Fruit fly (Drosophila melanogaster) whole organism, embryonic: Measurements from ENCODE around the gene Pde9.

Experiments
- ATbp ChIP-seq: fragments of 200-800 bp; sonication (Bioruptor generic); optimal IDR thresholded peaks from 2 replicates; lab custom pipeline; 2017; ENCODE audit warnings: missing biosample characterization, mild to moderate bottlenecking, missing genetic modification characterization, missing genetic modification reagents
- Abd-B ChIP-seq: fragments of 200-800 bp; sonication (Bioruptor generic); optimal IDR thresholded peaks from 2 replicates; lab custom pipeline; 2018; ENCODE audit warnings: missing biosample characterization, mild to moderate bottlenecking, missing genetic modification characterization, moderate library complexity
- Bgb ChIP-seq: fragments of 200-800 bp; sonication (Bioruptor generic); IDR thresholded peaks from 2 replicates; pipeline ENCODE4 v1.3.6; 2022; ENCODE audit warnings: missing biosample characterization, missing genetic modification characterization; ENCODE audit not compliant: partially characterized antibody
- CG10462 ChIP-seq: fragments of 200-800 bp; sonication (Bioruptor generic); optimal IDR thresholded peaks from 2 replicates; lab custom pipeline; 2016; ENCODE audit warnings: missing biosample characterization, missing genetic modification characterization
- CG14860 ChIP-seq: fragments of 200-800 bp; sonication (Bioruptor generic); IDR thresholded peaks from 3 replicates; pipeline ENCODE4 v1.3.6; 2022; ENCODE audit warnings: missing biosample characterization, missing genetic modification characterization; ENCODE audit not compliant: partially characterized antibody
- CG1603 ChIP-seq: fragments of 200-800 bp; sonication (Bioruptor generic); optimal IDR thresholded peaks from 2 replicates; lab custom pipeline; 2019; ENCODE audit warnings: missing biosample characterization, mild to moderate bottlenecking, missing genetic modification characterization, moderate library complexity
- CG17568 ChIP-seq: fragments of 200-800 bp; sonication (Bioruptor generic); optimal IDR thresholded peaks from 2 replicates; lab custom pipeline; 2018; ENCODE audit warnings: missing biosample characterization, mild to moderate bottlenecking, missing genetic modification characterization, moderate library complexity
- CG18011 ChIP-seq: fragments of 200-800 bp; sonication (Bioruptor generic); optimal IDR thresholded peaks from 2 replicates; lab custom pipeline; 2017; ENCODE audit warnings: missing biosample characterization, missing genetic modification characterization, mild to moderate bottlenecking, moderate library complexity, missing genotype
- CG18476 ChIP-seq: fragments of 200-800 bp; sonication (Bioruptor generic); optimal IDR thresholded peaks from 2 replicates; lab custom pipeline; 2016; ENCODE audit warnings: missing biosample characterization, mild to moderate bottlenecking, missing genetic modification characterization
- CG31388 ChIP-seq: fragments of 200-800 bp; sonication (Bioruptor generic); optimal IDR thresholded peaks from 2 replicates; lab custom pipeline; 2016; ENCODE audit warnings: missing biosample characterization, missing genetic modification characterization
- CG32767 ChIP-seq: fragments of 200-800 bp; sonication (Bioruptor generic); IDR thresholded peaks from 2 replicates; pipeline ENCODE4 v1.3.6; 2022; ENCODE audit warnings: missing biosample characterization, missing genetic modification characterization
- CG33557 ChIP-seq: fragments of 200-800 bp; sonication (Bioruptor generic); optimal IDR thresholded peaks from 2 replicates; lab custom pipeline; 2019; ENCODE audit warnings: missing biosample characterization, mild to moderate bottlenecking, missing genetic modification characterization, moderate library complexity
- CG34422 ChIP-seq: fragments of 200-800 bp; sonication (Bioruptor generic); IDR thresholded peaks from 3 replicates; pipeline ENCODE4 v1.3.6; 2022; ENCODE audit warnings: missing biosample characterization, missing genetic modification characterization
- CG6813 ChIP-seq: fragments of 200-800 bp; sonication (Bioruptor generic); optimal IDR thresholded peaks from 2 replicates; lab custom pipeline; 2017; ENCODE audit warnings: missing biosample characterization, missing genetic modification characterization, mild to moderate bottlenecking, moderate library complexity, missing genetic modification reagents
- CG7556 ChIP-seq: fragments of 200-800 bp; sonication (Bioruptor generic); optimal IDR thresholded peaks from 2 replicates; lab custom pipeline; 2017; ENCODE audit warnings: missing biosample characterization, mild to moderate bottlenecking, missing genetic modification characterization
- CG8290 ChIP-seq, 3 experiments: fragments of 200-800 bp; sonication (Bioruptor generic); optimal IDR thresholded peaks; 2 replicates each; lab custom pipeline; 2016 to 2019; ENCODE audit warnings: missing biosample characterization in 3 of 3, missing genetic modification characterization in 3 of 3, mild to moderate bottlenecking in 2 of 3, moderate library complexity in 1 of 3
- CoRest ChIP-seq: fragments of 200-800 bp; sonication (Bioruptor generic); optimal IDR thresholded peaks from 3 replicates; lab custom pipeline; 2018; ENCODE audit warnings: missing biosample characterization, mild to moderate bottlenecking, missing genetic modification characterization, moderate library complexity
- Dll ChIP-seq: fragments of 200-800 bp; sonication (Bioruptor generic); IDR thresholded peaks from 4 replicates; pipeline ENCODE4 v1.3.6; 2022; ENCODE audit warnings: missing biosample characterization, missing genetic modification characterization; ENCODE audit not compliant: partially characterized antibody
- Kr ChIP-seq: fragments of 200-800 bp; sonication (Bioruptor generic); optimal IDR thresholded peaks from 2 replicates; lab custom pipeline; 2017; ENCODE audit warnings: missing biosample characterization, mild to moderate bottlenecking, missing genetic modification characterization
- MESR4 ChIP-seq: fragments of 200-800 bp; sonication (Bioruptor generic); optimal IDR thresholded peaks from 2 replicates; lab custom pipeline; 2018; ENCODE audit warnings: missing biosample characterization, mild to moderate bottlenecking, missing genetic modification characterization, moderate library complexity
- Myb ChIP-seq: fragments of 200-800 bp; sonication (Bioruptor generic); optimal IDR thresholded peaks from 2 replicates; lab custom pipeline; 2016; ENCODE audit warnings: missing biosample characterization, missing genetic modification characterization
- NFAT ChIP-seq: fragments of 200-800 bp; sonication (Bioruptor generic); IDR thresholded peaks from 2 replicates; pipeline ENCODE4 v1.3.6; 2022; ENCODE audit warnings: missing biosample characterization, missing genetic modification characterization
- Vsx1 ChIP-seq: fragments of 200-800 bp; sonication (Bioruptor generic); optimal IDR thresholded peaks from 2 replicates; lab custom pipeline; 2017; ENCODE audit warnings: missing biosample characterization, mild to moderate bottlenecking, missing genetic modification characterization, missing genetic modification reagents
- dm ChIP-seq: fragments of 200-800 bp; sonication (Bioruptor generic); optimal IDR thresholded peaks from 3 replicates; lab custom pipeline; 2016; ENCODE audit warnings: missing biosample characterization, missing genetic modification characterization
- fd102C ChIP-seq: fragments of 200-800 bp; sonication (Bioruptor generic); optimal IDR thresholded peaks from 2 replicates; lab custom pipeline; 2018; ENCODE audit warnings: missing biosample characterization, mild to moderate bottlenecking, missing genetic modification characterization, moderate library complexity
- fd3F ChIP-seq: fragments of 200-800 bp; sonication (Bioruptor generic); optimal IDR thresholded peaks from 2 replicates; lab custom pipeline; 2018; ENCODE audit warnings: missing biosample characterization, mild to moderate bottlenecking, missing genetic modification characterization, moderate library complexity
- ftz-f1 ChIP-seq: fragments of 200-800 bp; sonication (Bioruptor generic); optimal IDR thresholded peaks from 2 replicates; lab custom pipeline; 2016; ENCODE audit warnings: missing biosample characterization, missing genetic modification characterization
- fu2 ChIP-seq: fragments of 200-800 bp; sonication (Bioruptor generic); optimal IDR thresholded peaks from 2 replicates; lab custom pipeline; 2016; ENCODE audit warnings: missing biosample characterization, missing genetic modification characterization
- h ChIP-seq: fragments of >200 bp; optimal IDR thresholded peaks from 2 replicates; lab custom pipeline; 2017
- hbn ChIP-seq: fragments of 200-800 bp; sonication (Bioruptor generic); IDR thresholded peaks from 2 replicates; pipeline ENCODE4 v1.3.6; 2022; ENCODE audit warnings: missing biosample characterization, missing genetic modification characterization; ENCODE audit not compliant: partially characterized antibody
- her ChIP-seq: fragments of 200-800 bp; sonication (Bioruptor generic); optimal IDR thresholded peaks from 2 replicates; lab custom pipeline; 2016; ENCODE audit warnings: missing biosample characterization, missing genetic modification characterization
- hkb ChIP-seq, 2 experiments: fragments of 200-800 bp in 1 of 2; fragments of >200 bp in 1 of 2; sonication (Bioruptor generic) in 1 of 2; IDR thresholded peaks in 1 of 2; optimal IDR thresholded peaks in 1 of 2; 2 replicates each; pipeline versions ENCODE4 v1.3.6 to Lab custom; 2017 to 2022; ENCODE audit warnings: missing biosample characterization in 1 of 2, missing genetic modification characterization in 1 of 2
- knrl ChIP-seq: fragments of 200-800 bp; sonication (Bioruptor generic); IDR thresholded peaks from 3 replicates; pipeline ENCODE4 v1.3.6; 2022; ENCODE audit warnings: missing biosample characterization, missing genetic modification characterization; ENCODE audit not compliant: partially characterized antibody
- lov ChIP-seq, 2 experiments: fragments of 200-800 bp in 1 of 2; fragments of >200 bp in 1 of 2; sonication (Bioruptor generic) in 1 of 2; IDR thresholded peaks in 1 of 2; optimal IDR thresholded peaks in 1 of 2; 2 replicates in 1 of 2; 3 replicates in 1 of 2; pipeline versions ENCODE4 v1.3.6 to Lab custom; 2017 to 2022; ENCODE audit warnings: missing biosample characterization in 1 of 2, missing genetic modification characterization in 1 of 2
- maf-S ChIP-seq: fragments of 200-800 bp; sonication (Bioruptor generic); optimal IDR thresholded peaks from 2 replicates; lab custom pipeline; 2016; ENCODE audit warnings: missing biosample characterization, missing genetic modification characterization
- mam ChIP-seq: fragments of 200-800 bp; sonication (Bioruptor generic); optimal IDR thresholded peaks from 3 replicates; lab custom pipeline; 2016; ENCODE audit warnings: missing biosample characterization, missing genetic modification characterization
- mirr ChIP-seq: fragments of 200-800 bp; sonication (Bioruptor generic); optimal IDR thresholded peaks from 3 replicates; lab custom pipeline; 2018; ENCODE audit warnings: missing biosample characterization, mild to moderate bottlenecking, missing genetic modification characterization
- oc ChIP-seq: fragments of 200-800 bp; sonication (Bioruptor generic); optimal IDR thresholded peaks from 2 replicates; lab custom pipeline; 2018; ENCODE audit warnings: missing biosample characterization, mild to moderate bottlenecking, missing genetic modification characterization, moderate library complexity
- otp ChIP-seq: fragments of 200-800 bp; sonication (Bioruptor generic); IDR thresholded peaks from 3 replicates; pipeline ENCODE4, ENCODE4 v1.3.6; 2022; ENCODE audit warnings: missing biosample characterization, missing genetic modification characterization
- repo ChIP-seq: fragments of 200-800 bp; sonication (Bioruptor generic); optimal IDR thresholded peaks from 2 replicates; lab custom pipeline; 2016; ENCODE audit warnings: missing biosample characterization, missing genetic modification characterization
- row ChIP-seq: fragments of 200-800 bp; sonication (Bioruptor generic); IDR thresholded peaks from 3 replicates; pipeline ENCODE4 v1.3.6; 2022; ENCODE audit warnings: missing biosample characterization, missing genetic modification characterization
- sisA ChIP-seq: fragments of 200-800 bp; sonication (Bioruptor generic); IDR thresholded peaks from 2 replicates; pipeline ENCODE4 v1.3.6; 2022; ENCODE audit warnings: missing biosample characterization, missing genetic modification characterization
- sna ChIP-seq: fragments of 200-800 bp; sonication (Bioruptor generic); IDR thresholded peaks from 2 replicates; pipeline ENCODE4 v1.3.6; 2022; ENCODE audit warnings: missing biosample characterization, missing genetic modification characterization; ENCODE audit not compliant: partially characterized antibody
- sqz ChIP-seq: fragments of 200-800 bp; sonication (Bioruptor generic); optimal IDR thresholded peaks from 3 replicates; lab custom pipeline; 2018; ENCODE audit warnings: missing biosample characterization, mild to moderate bottlenecking, missing genetic modification characterization
- stc ChIP-seq: fragments of 200-800 bp; sonication (Bioruptor generic); IDR thresholded peaks from 2 replicates; pipeline ENCODE4 v1.3.6; 2022; ENCODE audit warnings: missing biosample characterization, missing genetic modification characterization
- sug ChIP-seq: fragments of 200-800 bp; optimal IDR thresholded peaks from 2 replicates; lab custom pipeline; 2019; ENCODE audit warnings: missing biosample characterization, mild to moderate bottlenecking, missing genetic modification characterization, moderate library complexity
- wdn ChIP-seq: fragments of 200-800 bp; sonication (Bioruptor generic); IDR thresholded peaks from 2 replicates; pipeline ENCODE4 v1.3.6; 2022; ENCODE audit warnings: missing biosample characterization, missing genetic modification characterization
- yki ChIP-seq: fragments of >200 bp; optimal IDR thresholded peaks from 3 replicates; lab custom pipeline; 2018

Gene Pde9

dm6 chrX:12900718-12901442 lies 3.8 kb upstream of the Pde9 start, which contains the start of gene Coq8 (continued):
- TF ChIP-seq lov (optimal IDR thresholded peaks at IDR 0.05; lab: Kevin White, UChicago) (no peak), lov (GFP tag; IDR thresholded peaks at IDR 0.05; lab: Robert Waterston, UW) (no peak), sug (tag; lab: Kevin White, UChicago) (peak; percentile 18), otp (GFP tag; lab: Robert Waterston, UW) (no peak), Vsx1 (GFP tag; lab: Kevin White, UChicago) (no peak), her (GFP tag; lab: Kevin White, UChicago) (no peak), yki (lab: Kevin White, UChicago) (no peak), fu2 (GFP tag; lab: Kevin White, UChicago) (no peak), wdn (GFP tag; lab: Robert Waterston, UW) (no peak), Myb (no peak), h (lab: Kevin White, UChicago) (no peak), CG17568 (GFP tag; lab: Kevin White, UChicago) (no peak), oc (tag; lab: Kevin White, UChicago) (no peak), CG6813 (GFP tag; lab: Kevin White, UChicago) (no peak), CG8290 (GFP tag; optimal IDR thresholded peaks at IDR 0.05; lab: Kevin White, UChicago) (no peak), CG8290 (tag; optimal IDR thresholded peaks at IDR 0.05; lab: Kevin White, UChicago) (peak in 1 of 2 experiments; percentile 26), stc (no peak), Bgb (GFP tag; lab: Robert Waterston, UW) (no peak), MESR4 (GFP tag; lab: Kevin White, UChicago) (peak; percentile 43), hkb (optimal IDR thresholded peaks at IDR 0.05; lab: Kevin White, UChicago) (peak; percentile 44), hkb (GFP tag; IDR thresholded peaks at IDR 0.05; lab: Robert Waterston, UW) (no peak), CG14860 (no peak), CG31388 (no peak), CoRest (tag; lab: Kevin White, UChicago) (no peak), mirr (GFP tag; lab: Kevin White, UChicago) (no peak), Abd-B (GFP tag; lab: Kevin White, UChicago) (no peak), fd3F (GFP tag; lab: Kevin White, UChicago) (no peak), CG10462 (GFP tag; lab: Kevin White, UChicago) (no peak), mam (GFP tag; lab: Kevin White, UChicago) (no peak), dm (GFP tag; lab: Kevin White, UChicago) (no peak), Dll (GFP tag; lab: Robert Waterston, UW) (no peak), CG18011 (GFP tag; lab: Kevin White, UChicago) (no peak), row (GFP tag; lab: Robert Waterston, UW) (peak; percentile 90), CG34422 (GFP tag; lab: Robert Waterston, UW) (peak; percentile 49; the same call in 1 of the 3 replicates), fd102C (no peak), ATbp (GFP tag; lab: Kevin White, UChicago) (no peak), Kr (GFP tag; lab: Kevin White, UChicago) (no peak), CG1603 (tag; lab: Kevin White, UChicago) (no peak), sqz (GFP tag; lab: Kevin White, UChicago) (no peak), sisA (GFP tag; lab: Robert Waterston, UW) (no peak), hbn (GFP tag; lab: Robert Waterston, UW) (no peak), sna (GFP tag; lab: Robert Waterston, UW) (0 out of 2 replicates have a peak, but pooled peaks have one; percentile 28), CG33557 (GFP tag; lab: Kevin White, UChicago) (no peak), repo (GFP tag; lab: Kevin White, UChicago) (no peak), ftz-f1 (GFP tag; lab: Kevin White, UChicago) (no peak), maf-S (GFP tag; lab: Kevin White, UChicago) (no peak), CG18476 (GFP tag; lab: Kevin White, UChicago) (no peak), CG7556 (GFP tag; lab: Kevin White, UChicago) (no peak), NFAT (peak; percentile 48; the same call in 1 of the 2 replicates), CG32767 (GFP tag; lab: Robert Waterston, UW) (no peak), knrl (GFP tag; lab: Robert Waterston, UW) (no peak)
